Fruit fly (Drosophila melanogaster) whole organism, embryonic: ENCODE results near the gene CRIF.

Experiments used
- BEAF-32 ChIP-seq: fragments of 200-800 bp; sonication (Bioruptor generic); optimal IDR thresholded peaks from 3 replicates; lab custom pipeline; 2017; ENCODE audit warnings: missing biosample characterization, missing genetic modification characterization, mild to moderate bottlenecking, moderate library complexity, missing genetic modification reagents
- Bgb ChIP-seq: fragments of 200-800 bp; sonication (Bioruptor generic); IDR thresholded peaks from 2 replicates; pipeline ENCODE4 v1.3.6; 2022; ENCODE audit warnings: missing biosample characterization, missing genetic modification characterization; ENCODE audit not compliant: partially characterized antibody
- CG10366 ChIP-seq: fragments of 200-800 bp; sonication (Bioruptor generic); IDR thresholded peaks from 2 replicates; pipeline ENCODE4 v1.3.6; 2022; ENCODE audit warnings: missing biosample characterization, missing genetic modification characterization
- CG14441 ChIP-seq: fragments of 200-800 bp; sonication (Bioruptor generic); IDR thresholded peaks from 2 replicates; pipeline ENCODE4 v1.3.6; 2022; ENCODE audit warnings: missing biosample characterization, missing genetic modification characterization
- CG15479 ChIP-seq: fragments of 200-800 bp; sonication (Bioruptor generic); optimal IDR thresholded peaks from 3 replicates; lab custom pipeline; 2019; ENCODE audit warnings: missing biosample characterization, mild to moderate bottlenecking, missing genetic modification characterization, moderate library complexity
- CG1647 ChIP-seq: fragments of 200-800 bp; sonication (Bioruptor generic); optimal IDR thresholded peaks from 3 replicates; lab custom pipeline; 2016; ENCODE audit warnings: missing biosample characterization, missing genetic modification characterization
- CG17186 ChIP-seq: fragments of 200-800 bp; sonication (Bioruptor generic); optimal IDR thresholded peaks from 3 replicates; lab custom pipeline; 2017; ENCODE audit warnings: missing biosample characterization, missing genetic modification reagents, missing genetic modification characterization
- CG2116 ChIP-seq: fragments of 200-800 bp; sonication (Bioruptor generic); optimal IDR thresholded peaks from 3 replicates; lab custom pipeline; 2018; ENCODE audit warnings: missing biosample characterization, mild to moderate bottlenecking, missing genetic modification characterization
- CG30020 ChIP-seq: fragments of 200-800 bp; optimal IDR thresholded peaks from 2 replicates; lab custom pipeline; 2019; ENCODE audit warnings: missing biosample characterization, mild to moderate bottlenecking, missing genetic modification characterization, moderate library complexity
- CG3995 ChIP-seq: fragments of 200-800 bp; sonication (Bioruptor generic); optimal IDR thresholded peaks from 3 replicates; lab custom pipeline; 2016; ENCODE audit warnings: missing biosample characterization, missing genetic modification characterization
- CG42726 ChIP-seq: fragments of 200-800 bp; sonication (Bioruptor generic); IDR thresholded peaks from 2 replicates; pipeline ENCODE4 v1.3.6; 2022; ENCODE audit warnings: missing biosample characterization, missing genetic modification characterization; ENCODE audit not compliant: partially characterized antibody
- CG6791 ChIP-seq: fragments of 200-800 bp; sonication (Bioruptor generic); IDR thresholded peaks from 3 replicates; pipeline ENCODE4 v1.3.6; 2022; ENCODE audit warnings: missing biosample characterization, missing genetic modification characterization; ENCODE audit not compliant: partially characterized antibody
- CG8290 ChIP-seq, 3 experiments: fragments of 200-800 bp; sonication (Bioruptor generic); optimal IDR thresholded peaks; 2 replicates each; lab custom pipeline; 2016 to 2019; ENCODE audit warnings: missing biosample characterization in 3 of 3, missing genetic modification characterization in 3 of 3, mild to moderate bottlenecking in 2 of 3, moderate library complexity in 1 of 3
- CG9797 ChIP-seq: fragments of 200-800 bp; sonication (Bioruptor generic); optimal IDR thresholded peaks from 3 replicates; lab custom pipeline; 2018; ENCODE audit warnings: missing biosample characterization, mild to moderate bottlenecking, missing genetic modification characterization
- CG9932 ChIP-seq: fragments of 200-800 bp; sonication (Bioruptor generic); IDR thresholded peaks from 2 replicates; pipeline ENCODE4 v1.3.6; 2022; ENCODE audit warnings: missing biosample characterization, missing genetic modification characterization
- Dip2 ChIP-seq: fragments of 200-800 bp; sonication (Bioruptor generic); IDR thresholded peaks from 2 replicates; pipeline ENCODE4 v1.3.6; 2022; ENCODE audit warnings: missing biosample characterization, missing genetic modification characterization
- Dref ChIP-seq: fragments of 200-800 bp; sonication (Bioruptor generic); IDR thresholded peaks from 2 replicates; pipeline ENCODE4 v1.3.6; 2022; ENCODE audit warnings: missing biosample characterization, missing genetic modification characterization
- E2f2 ChIP-seq: fragments of 200-800 bp; sonication (Bioruptor generic); IDR thresholded peaks from 2 replicates; pipeline ENCODE4 v1.3.6; 2022; ENCODE audit warnings: missing biosample characterization, missing genetic modification characterization
- Elba2 ChIP-seq: fragments of 200-800 bp; sonication (Bioruptor generic); optimal IDR thresholded peaks from 3 replicates; lab custom pipeline; 2016; ENCODE audit warnings: missing biosample characterization, missing genetic modification characterization
- HLH4C ChIP-seq: fragments of 200-800 bp; sonication (Bioruptor generic); IDR thresholded peaks from 3 replicates; pipeline ENCODE4 v1.3.6; 2022; ENCODE audit warnings: missing biosample characterization, missing genetic modification characterization; ENCODE audit not compliant: partially characterized antibody
- Pdp1 ChIP-seq, 2 experiments: fragments of 200-800 bp; sonication (Bioruptor generic); optimal IDR thresholded peaks; 3 replicates each; lab custom pipeline; 2016; ENCODE audit warnings: missing biosample characterization in 2 of 2, missing genetic modification characterization in 2 of 2, mild to moderate bottlenecking in 1 of 2, moderate library complexity in 1 of 2
- Rfx ChIP-seq: fragments of 200-800 bp; sonication (Bioruptor generic); IDR thresholded peaks from 2 replicates; pipeline ENCODE4 v1.3.6; 2022; ENCODE audit warnings: missing biosample characterization, missing genetic modification characterization
- Sin3A ChIP-seq: fragments of >200 bp; optimal IDR thresholded peaks from 2 replicates; lab custom pipeline; 2018
- Sry-δ ChIP-seq: fragments of 200-800 bp; sonication (Bioruptor generic); optimal IDR thresholded peaks from 2 replicates; lab custom pipeline; 2016; ENCODE audit warnings: missing biosample characterization, missing genetic modification characterization
- amos ChIP-seq: fragments of 200-800 bp; sonication (Bioruptor generic); IDR thresholded peaks from 2 replicates; pipeline ENCODE4 v1.3.6; 2022; ENCODE audit warnings: missing biosample characterization, missing genetic modification characterization; ENCODE audit not compliant: partially characterized antibody
- chif ChIP-seq, 2 experiments: fragments of 200-800 bp; sonication (Bioruptor generic); optimal IDR thresholded peaks; 3 replicates each; lab custom pipeline; 2016; ENCODE audit warnings: missing biosample characterization in 2 of 2, missing genetic modification characterization in 2 of 2
- chinmo ChIP-seq: fragments of 200-800 bp; sonication (Bioruptor generic); IDR thresholded peaks from 4 replicates; pipeline ENCODE4 v1.3.6; 2022; ENCODE audit warnings: missing biosample characterization, missing genetic modification characterization; ENCODE audit not compliant: partially characterized antibody
- chm ChIP-seq: fragments of 200-800 bp; sonication (Bioruptor generic); IDR thresholded peaks from 2 replicates; pipeline ENCODE4 v1.3.6; 2022; ENCODE audit warnings: missing biosample characterization, missing genetic modification characterization
- crc ChIP-seq: fragments of 200-800 bp; sonication (Bioruptor generic); optimal IDR thresholded peaks from 2 replicates; lab custom pipeline; 2016; ENCODE audit warnings: missing biosample characterization, missing genetic modification characterization
- dpn ChIP-seq, 2 experiments: fragments of 200-800 bp; sonication (Bioruptor generic); optimal IDR thresholded peaks; 3 replicates each; lab custom pipeline; 2016; ENCODE audit warnings: missing biosample characterization in 2 of 2, missing genetic modification characterization in 2 of 2
- eve ChIP-seq, 2 experiments: fragments of >200 bp; optimal IDR thresholded peaks; 2 replicates each; lab custom pipeline; 2017; ENCODE audit warnings: missing biosample characterization in 2 of 2, missing genetic modification characterization in 2 of 2
- grau ChIP-seq: fragments of 200-800 bp; optimal IDR thresholded peaks from 3 replicates; lab custom pipeline; 2019; ENCODE audit warnings: missing biosample characterization, mild to moderate bottlenecking, missing genetic modification characterization, moderate library complexity
- hb ChIP-seq: fragments of 200-800 bp; sonication (Bioruptor generic); IDR thresholded peaks from 3 replicates; pipeline ENCODE4 v1.3.6; 2022; ENCODE audit warnings: missing biosample characterization, missing genetic modification characterization; ENCODE audit not compliant: partially characterized antibody
- hbn ChIP-seq: fragments of 200-800 bp; sonication (Bioruptor generic); IDR thresholded peaks from 2 replicates; pipeline ENCODE4 v1.3.6; 2022; ENCODE audit warnings: missing biosample characterization, missing genetic modification characterization; ENCODE audit not compliant: partially characterized antibody
- inv ChIP-seq: fragments of 200-800 bp; sonication (Bioruptor generic); IDR thresholded peaks from 2 replicates; pipeline ENCODE4 v1.3.6; 2022; ENCODE audit warnings: missing biosample characterization, missing genetic modification characterization; ENCODE audit not compliant: partially characterized antibody
- mirr ChIP-seq: fragments of 200-800 bp; sonication (Bioruptor generic); optimal IDR thresholded peaks from 3 replicates; lab custom pipeline; 2018; ENCODE audit warnings: missing biosample characterization, mild to moderate bottlenecking, missing genetic modification characterization
- nerfin-2 ChIP-seq: fragments of 200-800 bp; sonication (Bioruptor generic); IDR thresholded peaks from 2 replicates; pipeline ENCODE4 v1.3.6; 2022; ENCODE audit warnings: missing biosample characterization, missing genetic modification characterization; ENCODE audit not compliant: partially characterized antibody
- otp ChIP-seq: fragments of 200-800 bp; sonication (Bioruptor generic); IDR thresholded peaks from 3 replicates; pipeline ENCODE4, ENCODE4 v1.3.6; 2022; ENCODE audit warnings: missing biosample characterization, missing genetic modification characterization
- pzg ChIP-seq: fragments of 200-800 bp; sonication (Bioruptor generic); optimal IDR thresholded peaks from 3 replicates; lab custom pipeline; 2018; ENCODE audit warnings: missing biosample characterization, mild to moderate bottlenecking, missing genetic modification characterization, moderate library complexity
- ranshi ChIP-seq: fragments of 200-800 bp; sonication (Bioruptor generic); IDR thresholded peaks from 2 replicates; pipeline ENCODE4 v1.3.6; 2022; ENCODE audit warnings: missing biosample characterization, missing genetic modification characterization
- sd ChIP-seq: fragments of 200-800 bp; sonication (Bioruptor generic); optimal IDR thresholded peaks from 3 replicates; lab custom pipeline; 2018; ENCODE audit warnings: missing biosample characterization, mild to moderate bottlenecking, missing genetic modification characterization, moderate library complexity
- toy ChIP-seq: fragments of 200-800 bp; sonication (Bioruptor generic); IDR thresholded peaks from 2 replicates; pipeline ENCODE4 v1.3.6; 2022; ENCODE audit warnings: missing biosample characterization, missing genetic modification characterization

Gene CRIF

dm6 chr3L:21554752-21555151 is 13.9 kb downstream of the CRIF start, which contains the start of gene Wnk (continued):
- TF ChIP-seq chinmo (GFP tag; lab: Robert Waterston, UW) (peak; percentile 80; the same call in 1 of the 4 replicates), nerfin-2 (GFP tag; lab: Robert Waterston, UW) (peak; percentile 64; the same call in 1 of the 2 replicates), Bgb (GFP tag; lab: Robert Waterston, UW) (peak; percentile 86), eve (GFP tag; optimal IDR thresholded peaks at IDR 0.05; lab: Kevin White, UChicago) (no peak), CG9797 (GFP tag; lab: Kevin White, UChicago) (peak; percentile 33), Rfx (GFP tag; lab: Robert Waterston, UW) (no peak; the same call in 1 of the 2 replicates), HLH4C (GFP tag; lab: Robert Waterston, UW) (peak; percentile 74), crc (GFP tag; lab: Kevin White, UChicago) (no peak), Sin3A (lab: Kevin White, UChicago) (peak; percentile 36), Pdp1 (GFP tag; optimal IDR thresholded peaks at IDR 0.05; lab: Kevin White, UChicago) (peak in 1 of 2 experiments; percentile 100), dpn (GFP tag; optimal IDR thresholded peaks at IDR 0.05; lab: Kevin White, UChicago) (no peak), Sry-δ (GFP tag; lab: Kevin White, UChicago) (peak; percentile 67), ranshi (no peak), inv (peak; percentile 59), Dref (peak; percentile 86), sd (tag; lab: Kevin White, UChicago) (no peak), grau (tag; lab: Kevin White, UChicago) (no peak), CG14441 (GFP tag; lab: Robert Waterston, UW) (no peak), CG3995 (GFP tag; lab: Kevin White, UChicago) (peak; percentile 78), CG10366 (GFP tag; lab: Robert Waterston, UW) (no peak), hb (GFP tag; lab: Robert Waterston, UW) (0 out of 3 replicates have a peak, but pooled peaks have one; percentile 39), toy (GFP tag; lab: Robert Waterston, UW) (no peak), CG17186 (peak; percentile 35), hbn (GFP tag; lab: Robert Waterston, UW) (peak; percentile 82), CG6791 (GFP tag; lab: Robert Waterston, UW) (peak; percentile 73), CG2116 (GFP tag; lab: Kevin White, UChicago) (peak; percentile 60), E2f2 (peak; percentile 30; the same call in 1 of the 2 replicates), amos (GFP tag; lab: Robert Waterston, UW) (peak; percentile 83), CG42726 (peak; percentile 34; the same call in 1 of the 2 replicates), BEAF-32 (GFP tag; lab: Kevin White, UChicago) (peak; percentile 80), CG30020 (peak; percentile 36), pzg (GFP tag; lab: Kevin White, UChicago) (peak; percentile 83)

- TF ChIP-seq Dip2 (GFP tag; lab: Robert Waterston, UW) (no peak), CG9932 (GFP tag; lab: Robert Waterston, UW) (no peak), toy (GFP tag; lab: Robert Waterston, UW) (no peak), otp (GFP tag; lab: Robert Waterston, UW) (no peak), chif (GFP tag; optimal IDR thresholded peaks at IDR 0.05; lab: Kevin White, UChicago) (no peak), CG15479 (no peak), Elba2 (no peak), chm (no peak), CG8290 (GFP tag; optimal IDR thresholded peaks at IDR 0.05; lab: Kevin White, UChicago) (no peak), CG8290 (tag; optimal IDR thresholded peaks at IDR 0.05; lab: Kevin White, UChicago) (no peak), CG1647 (no peak), mirr (GFP tag; lab: Kevin White, UChicago) (no peak)
Observed at dm6 chr3L:21542059-21542458, 26.6 kb downstream of the CRIF start, which contains the start of gene CG33290. CG33290 (plus strand) TSS chr3L:21542359.
